Worm (Caenorhabditis elegans): ENCODE measurements around the gene C31E10.11.
A peak's percentile ranks its signal among the peaks of the same experiment; 100 is the strongest.

C31E10.11 gene

ce11 chrX:13946693-13947583 is 43.6 kb downstream of the C31E10.11 start:
- TF ChIP-seq tbx-37 (GFP tag; conservative IDR thresholded peaks at IDR 0.05) (no peak), scrt-1 (GFP tag; IDR thresholded peaks at IDR 0.05) (no peak), flt-1 (GFP tag; IDR thresholded peaks at IDR 0.05) (no peak), ceh-13 (GFP tag; optimal IDR thresholded peaks at IDR 0.05) (no peak), hmbx-1 (tag; optimal IDR thresholded peaks at IDR 0.05) (no peak), ets-7 (tag; optimal IDR thresholded peaks at IDR 0.05) (no peak), aly-1 (tag; optimal IDR thresholded peaks at IDR 0.05) (no peak)

ce11 chrX:13945524-13945923 is 45.1 kb downstream of the C31E10.11 start:
- no peak for TF ChIP-seq ceh-13 (GFP tag; optimal IDR thresholded peaks at IDR 0.05)
- TF ChIP-seq ama-1 (optimal IDR thresholded peaks at IDR 0.05): no peak
- TF ChIP-seq hnd-1 (tag; optimal IDR thresholded peaks at IDR 0.05): no peak
- peak; percentile 69 for TF ChIP-seq hmg-4 (GFP tag; optimal IDR thresholded peaks at IDR 0.05)
- TF ChIP-seq flt-1 (GFP tag; IDR thresholded peaks at IDR 0.05): no peak
- TF ChIP-seq pes-1 (GFP tag; IDR thresholded peaks at IDR 0.05): peak; percentile 20; the same call in 1 of the 2 replicates
- TF ChIP-seq hmbx-1 (tag; optimal IDR thresholded peaks at IDR 0.05): no peak
- TF ChIP-seq sea-1 (GFP tag; conservative IDR thresholded peaks at IDR 0.05): no peak
- TF ChIP-seq tbx-11 (GFP tag; IDR thresholded peaks at IDR 0.05): no peak
- no peak for TF ChIP-seq aly-1 (tag; optimal IDR thresholded peaks at IDR 0.05)
- peak; percentile 70 for TF ChIP-seq F13C5.2 (tag; optimal IDR thresholded peaks at IDR 0.05)

ce11 chrX:13945090-13945489 is 45.5 kb downstream of the C31E10.11 start:
- TF ChIP-seq ceh-13 (GFP tag; optimal IDR thresholded peaks at IDR 0.05) (no peak), scrt-1 (GFP tag; IDR thresholded peaks at IDR 0.05) (no peak), hmbx-1 (tag; optimal IDR thresholded peaks at IDR 0.05) (no peak), ceh-36 (tag; optimal IDR thresholded peaks at IDR 0.05) (no peak), pes-1 (GFP tag; IDR thresholded peaks at IDR 0.05) (no peak), ets-7 (tag; optimal IDR thresholded peaks at IDR 0.05) (no peak), tbx-37 (GFP tag; conservative IDR thresholded peaks at IDR 0.05) (no peak), aly-1 (tag; optimal IDR thresholded peaks at IDR 0.05) (no peak), hmg-4 (GFP tag; optimal IDR thresholded peaks at IDR 0.05) (no peak), hnd-1 (tag; optimal IDR thresholded peaks at IDR 0.05) (no peak), tbx-11 (GFP tag; IDR thresholded peaks at IDR 0.05) (no peak), sea-1 (GFP tag; conservative IDR thresholded peaks at IDR 0.05) (no peak), B0310.2 (tag; optimal IDR thresholded peaks at IDR 0.05) (no peak), tra-4 (tag; optimal IDR thresholded peaks at IDR 0.05) (no peak), F13C5.2 (tag; optimal IDR thresholded peaks at IDR 0.05) (no peak), ama-1 (optimal IDR thresholded peaks at IDR 0.05) (no peak), flt-1 (GFP tag; IDR thresholded peaks at IDR 0.05) (no peak)

ce11 chrX:13944184-13944583 is 46.4 kb downstream of the C31E10.11 start:
- peak; percentile 26 for TF ChIP-seq F13C5.2 (tag; optimal IDR thresholded peaks at IDR 0.05)
- no peak for TF ChIP-seq tbx-37 (GFP tag; conservative IDR thresholded peaks at IDR 0.05)

- TF ChIP-seq pes-1 (GFP tag; IDR thresholded peaks at IDR 0.05) (no peak), tbx-37 (GFP tag; conservative IDR thresholded peaks at IDR 0.05) (no peak), sea-1 (GFP tag; conservative IDR thresholded peaks at IDR 0.05) (no peak)
Observed at ce11 chrX:13941865-13942264, 48.7 kb downstream of the C31E10.11 start.

ce11 chrX:13941296-13941695 is 49.3 kb downstream of the C31E10.11 start:
- TF ChIP-seq tra-4 (tag; optimal IDR thresholded peaks at IDR 0.05) (no peak), flt-1 (GFP tag; IDR thresholded peaks at IDR 0.05) (no peak), ama-1 (optimal IDR thresholded peaks at IDR 0.05) (no peak), ceh-13 (GFP tag; optimal IDR thresholded peaks at IDR 0.05) (no peak), B0310.2 (tag; optimal IDR thresholded peaks at IDR 0.05) (no peak), ets-7 (tag; optimal IDR thresholded peaks at IDR 0.05) (no peak)

Data from whole organism, early embryonic.